Worm (Caenorhabditis elegans) whole organism, late embryonic: Measurements from ENCODE around the gene M04D8.5.

Experiments
- ets-4 ChIP-seq: sonication (generic microtip); optimal IDR thresholded peaks from 2 replicates; lab custom pipeline; 2016; ENCODE audit warnings: missing genetic modification characterization, missing compliant biosample characterization
- ttx-3 ChIP-seq: sonication (generic microtip); optimal IDR thresholded peaks from 2 replicates; lab custom pipeline; 2016; ENCODE audit warnings: missing genetic modification reagents, missing genetic modification characterization, missing compliant biosample characterization

- TF ChIP-seq ets-4 (tag; lab: Kevin White, UChicago): no peak
- no peak for TF ChIP-seq ttx-3 (tag; lab: Kevin White, UChicago)
Observed at ce11 chrIII:10023452-10023851, 9.7 kb downstream of the M04D8.5 start, which contains the start of gene ins-21.
